Fruit fly (Drosophila melanogaster) whole organism, embryonic: ENCODE results near the gene CG7564.
A peak's percentile ranks its signal among the peaks of the same experiment; 100 is the strongest.

Experiments
- BEAF-32 ChIP-seq: fragments of 200-800 bp; sonication (Bioruptor generic); optimal IDR thresholded peaks from 3 replicates; lab custom pipeline; 2017; ENCODE audit warnings: missing biosample characterization, missing genetic modification characterization, mild to moderate bottlenecking, moderate library complexity, missing genetic modification reagents
- CG10366 ChIP-seq: fragments of 200-800 bp; sonication (Bioruptor generic); IDR thresholded peaks from 2 replicates; pipeline ENCODE4 v1.3.6; 2022; ENCODE audit warnings: missing biosample characterization, missing genetic modification characterization
- CG11696 ChIP-seq: fragments of 200-800 bp; sonication (Bioruptor generic); IDR thresholded peaks from 2 replicates; pipeline ENCODE4 v1.3.6; 2022; ENCODE audit warnings: missing biosample characterization, missing genetic modification characterization
- CG11723 ChIP-seq: fragments of 200-800 bp; sonication (Bioruptor generic); optimal IDR thresholded peaks from 2 replicates; lab custom pipeline; 2017; ENCODE audit warnings: missing biosample characterization, mild to moderate bottlenecking, missing genetic modification characterization
- CG13424 ChIP-seq: fragments of 200-800 bp; sonication (Bioruptor generic); optimal IDR thresholded peaks from 2 replicates; lab custom pipeline; 2019; ENCODE audit warnings: missing biosample characterization, mild to moderate bottlenecking, missing genetic modification characterization, moderate library complexity
- CG16863 ChIP-seq: fragments of 200-800 bp; sonication (Bioruptor generic); optimal IDR thresholded peaks from 3 replicates; lab custom pipeline; 2016; ENCODE audit warnings: missing biosample characterization, missing genetic modification characterization
- CG2116 ChIP-seq: fragments of 200-800 bp; sonication (Bioruptor generic); optimal IDR thresholded peaks from 3 replicates; lab custom pipeline; 2018; ENCODE audit warnings: missing biosample characterization, mild to moderate bottlenecking, missing genetic modification characterization
- CG2712 ChIP-seq: fragments of 200-800 bp; optimal IDR thresholded peaks from 3 replicates; lab custom pipeline; 2019; ENCODE audit warnings: missing biosample characterization, mild to moderate bottlenecking, missing genetic modification characterization, moderate library complexity
- CG2875 ChIP-seq: fragments of 200-800 bp; sonication (Bioruptor generic); optimal IDR thresholded peaks from 2 replicates; lab custom pipeline; 2017; ENCODE audit warnings: missing biosample characterization, mild to moderate bottlenecking, missing genetic modification characterization, missing genetic modification reagents
- CG30431 ChIP-seq: fragments of 200-800 bp; sonication (Bioruptor generic); optimal IDR thresholded peaks from 2 replicates; lab custom pipeline; 2017; ENCODE audit warnings: missing biosample characterization, missing genetic modification characterization
- CG3281 ChIP-seq: fragments of 200-800 bp; sonication (Bioruptor generic); optimal IDR thresholded peaks from 3 replicates; lab custom pipeline; 2017; ENCODE audit warnings: missing biosample characterization, mild to moderate bottlenecking, missing genetic modification characterization
- CG33213 ChIP-seq: fragments of 200-800 bp; sonication (Bioruptor generic); optimal IDR thresholded peaks from 3 replicates; lab custom pipeline; 2016; ENCODE audit warnings: missing biosample characterization, missing genetic modification characterization
- CG3838 ChIP-seq: fragments of 200-800 bp; sonication (Bioruptor generic); optimal IDR thresholded peaks from 3 replicates; lab custom pipeline; 2016; ENCODE audit warnings: missing biosample characterization, missing genetic modification characterization
- CG3847 ChIP-seq: fragments of 200-800 bp; sonication (Bioruptor generic); IDR thresholded peaks from 2 replicates; pipeline ENCODE4 v1.3.6; 2022; ENCODE audit warnings: missing biosample characterization, missing genetic modification characterization
- CG4282 ChIP-seq: fragments of 200-800 bp; sonication (Bioruptor generic); optimal IDR thresholded peaks from 2 replicates; lab custom pipeline; 2016; ENCODE audit warnings: missing biosample characterization, missing genetic modification characterization
- CG4328 ChIP-seq: fragments of 200-800 bp; sonication (Bioruptor generic); optimal IDR thresholded peaks from 3 replicates; lab custom pipeline; 2017; ENCODE audit warnings: missing biosample characterization, missing genetic modification reagents, missing genetic modification characterization
- CG7987 ChIP-seq: fragments of 200-800 bp; sonication (Bioruptor generic); optimal IDR thresholded peaks from 2 replicates; lab custom pipeline; 2018; ENCODE audit warnings: missing biosample characterization, mild to moderate bottlenecking, missing genetic modification characterization, moderate library complexity
- CG8359 ChIP-seq: fragments of 200-800 bp; sonication (Bioruptor generic); optimal IDR thresholded peaks from 2 replicates; lab custom pipeline; 2017; ENCODE audit warnings: missing biosample characterization, mild to moderate bottlenecking, missing genetic modification characterization, borderline replicate concordance
- CG9215 ChIP-seq: fragments of 200-800 bp; sonication (Bioruptor generic); IDR thresholded peaks from 2 replicates; pipeline ENCODE4 v1.3.6; 2022; ENCODE audit warnings: missing biosample characterization, missing genetic modification characterization
- CoRest ChIP-seq: fragments of 200-800 bp; sonication (Bioruptor generic); optimal IDR thresholded peaks from 3 replicates; lab custom pipeline; 2018; ENCODE audit warnings: missing biosample characterization, mild to moderate bottlenecking, missing genetic modification characterization, moderate library complexity
- D ChIP-seq, 2 experiments: fragments of 200-800 bp in 1 of 2; fragments of >200 bp in 1 of 2; sonication (Bioruptor generic) in 1 of 2; optimal IDR thresholded peaks; 2 replicates in 1 of 2; 3 replicates in 1 of 2; lab custom pipeline; 2017; ENCODE audit warnings: mild to moderate bottlenecking in 1 of 2, missing biosample characterization in 1 of 2, missing genetic modification characterization in 1 of 2, missing genetic modification reagents in 1 of 2
- Dek ChIP-seq: fragments of 200-800 bp; sonication (Bioruptor generic); optimal IDR thresholded peaks from 3 replicates; lab custom pipeline; 2019; ENCODE audit warnings: missing biosample characterization, mild to moderate bottlenecking, missing genetic modification characterization, moderate library complexity
- Elba2 ChIP-seq: fragments of 200-800 bp; sonication (Bioruptor generic); optimal IDR thresholded peaks from 3 replicates; lab custom pipeline; 2016; ENCODE audit warnings: missing biosample characterization, missing genetic modification characterization
- GATAe ChIP-seq: fragments of 200-800 bp; sonication (Bioruptor generic); conservative IDR thresholded peaks from 2 replicates; pipeline ENCODE4 v1.3.6; 2022; ENCODE audit warnings: missing biosample characterization, missing genetic modification characterization
- H15 ChIP-seq: fragments of 200-800 bp; sonication (Bioruptor generic); IDR thresholded peaks from 3 replicates; pipeline ENCODE4 v1.3.6; 2022; ENCODE audit warnings: missing biosample characterization, missing genetic modification characterization
- Kr ChIP-seq: fragments of 200-800 bp; sonication (Bioruptor generic); optimal IDR thresholded peaks from 2 replicates; lab custom pipeline; 2017; ENCODE audit warnings: missing biosample characterization, mild to moderate bottlenecking, missing genetic modification characterization
- MTF-1 ChIP-seq: fragments of 200-800 bp; sonication (Bioruptor generic); optimal IDR thresholded peaks from 2 replicates; lab custom pipeline; 2018; ENCODE audit warnings: missing biosample characterization, mild to moderate bottlenecking, missing genetic modification characterization, borderline replicate concordance
- Med ChIP-seq: fragments of 200-800 bp; sonication (Bioruptor generic); peaks from one replicate; lab custom pipeline; 2016; ENCODE audit warnings: missing biosample characterization, missing genetic modification characterization, mild to moderate bottlenecking, inconsistent platforms, moderate library complexity
- NC2β ChIP-seq: fragments of 200-800 bp; sonication (Bioruptor generic); optimal IDR thresholded peaks from 2 replicates; lab custom pipeline; 2016; ENCODE audit warnings: missing biosample characterization, missing genetic modification characterization
- NFAT ChIP-seq: fragments of 200-800 bp; sonication (Bioruptor generic); IDR thresholded peaks from 2 replicates; pipeline ENCODE4 v1.3.6; 2022; ENCODE audit warnings: missing biosample characterization, missing genetic modification characterization
- NK7.1 ChIP-seq: fragments of 200-800 bp; sonication (Bioruptor generic); optimal IDR thresholded peaks from 3 replicates; lab custom pipeline; 2016; ENCODE audit warnings: missing biosample characterization, missing genetic modification characterization
- Nf-YA ChIP-seq: fragments of 200-800 bp; sonication (Bioruptor generic); IDR thresholded peaks from 2 replicates; pipeline ENCODE4 v1.3.6; 2022; ENCODE audit warnings: missing biosample characterization, missing genetic modification characterization
- Pdp1 ChIP-seq, 2 experiments: fragments of 200-800 bp; sonication (Bioruptor generic); optimal IDR thresholded peaks; 3 replicates each; lab custom pipeline; 2016; ENCODE audit warnings: missing biosample characterization in 2 of 2, missing genetic modification characterization in 2 of 2, mild to moderate bottlenecking in 1 of 2, moderate library complexity in 1 of 2
- Rfx ChIP-seq: fragments of 200-800 bp; sonication (Bioruptor generic); IDR thresholded peaks from 2 replicates; pipeline ENCODE4 v1.3.6; 2022; ENCODE audit warnings: missing biosample characterization, missing genetic modification characterization
- Sin3A ChIP-seq: fragments of >200 bp; optimal IDR thresholded peaks from 2 replicates; lab custom pipeline; 2018
- Sry-β ChIP-seq: fragments of 200-800 bp; sonication (Bioruptor generic); optimal IDR thresholded peaks from 2 replicates; lab custom pipeline; 2018; ENCODE audit warnings: missing biosample characterization, mild to moderate bottlenecking, missing genetic modification characterization, moderate library complexity
- TFAM ChIP-seq: fragments of 200-800 bp; sonication (Bioruptor generic); optimal IDR thresholded peaks from 2 replicates; lab custom pipeline; 2017; ENCODE audit warnings: missing biosample characterization, missing genetic modification characterization, inconsistent platforms
- Xrp1 ChIP-seq: fragments of 200-800 bp; sonication (Bioruptor generic); IDR thresholded peaks from 2 replicates; pipeline ENCODE4 v1.3.6; 2022; ENCODE audit warnings: missing biosample characterization, missing genetic modification characterization
- bcd ChIP-seq: fragments of 200-800 bp; sonication (Bioruptor generic); optimal IDR thresholded peaks from 2 replicates; lab custom pipeline; 2017; ENCODE audit warnings: missing biosample characterization, mild to moderate bottlenecking, missing genetic modification characterization
- crol ChIP-seq: fragments of 200-800 bp; sonication (Bioruptor generic); IDR thresholded peaks from 2 replicates; pipeline ENCODE4 v1.3.6; 2022; ENCODE audit warnings: missing biosample characterization, missing genetic modification characterization
- ftz-f1 ChIP-seq: fragments of 200-800 bp; sonication (Bioruptor generic); optimal IDR thresholded peaks from 2 replicates; lab custom pipeline; 2016; ENCODE audit warnings: missing biosample characterization, missing genetic modification characterization
- gcm2 ChIP-seq: fragments of 200-800 bp; sonication (Bioruptor generic); optimal IDR thresholded peaks from 2 replicates; lab custom pipeline; 2016; ENCODE audit warnings: missing biosample characterization, missing genetic modification characterization
- gsb-n ChIP-seq: fragments of 200-800 bp; sonication (Bioruptor generic); optimal IDR thresholded peaks from 3 replicates; lab custom pipeline; 2018; ENCODE audit warnings: missing biosample characterization, mild to moderate bottlenecking, missing genetic modification characterization
- hkb ChIP-seq, 2 experiments: fragments of 200-800 bp in 1 of 2; fragments of >200 bp in 1 of 2; sonication (Bioruptor generic) in 1 of 2; IDR thresholded peaks in 1 of 2; optimal IDR thresholded peaks in 1 of 2; 2 replicates each; pipeline versions ENCODE4 v1.3.6 to Lab custom; 2017 to 2022; ENCODE audit warnings: missing biosample characterization in 1 of 2, missing genetic modification characterization in 1 of 2
- kay ChIP-seq: fragments of 200-800 bp; sonication (Bioruptor generic); optimal IDR thresholded peaks from 2 replicates; lab custom pipeline; 2016; ENCODE audit warnings: missing biosample characterization, missing genetic modification characterization
- lilli ChIP-seq: fragments of 200-800 bp; sonication (Bioruptor generic); optimal IDR thresholded peaks from 3 replicates; lab custom pipeline; 2016; ENCODE audit warnings: missing biosample characterization, missing genetic modification characterization
- pho ChIP-seq: fragments of 200-800 bp; sonication (Bioruptor generic); optimal IDR thresholded peaks from 2 replicates; lab custom pipeline; 2016; ENCODE audit warnings: missing biosample characterization, missing genetic modification characterization
- sens-2 ChIP-seq: fragments of 200-800 bp; sonication (Bioruptor generic); IDR thresholded peaks from 2 replicates; pipeline ENCODE4 v1.3.6; 2022; ENCODE audit warnings: missing biosample characterization, missing genetic modification characterization
- sisA ChIP-seq: fragments of 200-800 bp; sonication (Bioruptor generic); IDR thresholded peaks from 2 replicates; pipeline ENCODE4 v1.3.6; 2022; ENCODE audit warnings: missing biosample characterization, missing genetic modification characterization
- sna ChIP-seq: fragments of 200-800 bp; sonication (Bioruptor generic); IDR thresholded peaks from 2 replicates; pipeline ENCODE4 v1.3.6; 2022; ENCODE audit warnings: missing biosample characterization, missing genetic modification characterization; ENCODE audit not compliant: partially characterized antibody
- tgo ChIP-seq: fragments of 200-800 bp; sonication (Bioruptor generic); IDR thresholded peaks from 3 replicates; pipeline ENCODE4 v1.3.6; 2022; ENCODE audit warnings: missing biosample characterization, missing genetic modification characterization

CG7564 gene

dm6 chr3L:17465804-17466203 is 48.3 kb upstream of the CG7564 start, which contains the start of gene QIL1 (continued):
- TF ChIP-seq BEAF-32 (GFP tag; lab: Kevin White, UChicago), result peak; percentile 41
- no peak for TF ChIP-seq NC2β
- TF ChIP-seq CoRest (tag; lab: Kevin White, UChicago), result peak; percentile 42
- no peak for TF ChIP-seq CG2875
- TF ChIP-seq Med (GFP tag; lab: Kevin White, UChicago), result peak; percentile 47
- TF ChIP-seq lilli (GFP tag; lab: Kevin White, UChicago), result no peak
- TF ChIP-seq Pdp1 (GFP tag; optimal IDR thresholded peaks at IDR 0.05; lab: Kevin White, UChicago), result peak in 1 of 2 experiments; percentile 94
- no peak for TF ChIP-seq sisA (GFP tag; lab: Robert Waterston, UW)
- no peak for TF ChIP-seq H15 (GFP tag; lab: Robert Waterston, UW)
- TF ChIP-seq kay, result no peak
- TF ChIP-seq NK7.1, result no peak
- no peak for TF ChIP-seq crol (GFP tag; lab: Robert Waterston, UW)
- TF ChIP-seq Dek (tag; lab: Kevin White, UChicago), result peak; percentile 46
- no peak for TF ChIP-seq Elba2 (GFP tag; lab: Kevin White, UChicago)
- TF ChIP-seq CG4328 (GFP tag; lab: Kevin White, UChicago), result no peak
- TF ChIP-seq Xrp1, result no peak
- no peak for TF ChIP-seq Rfx (GFP tag; lab: Robert Waterston, UW)
- TF ChIP-seq bcd (GFP tag; lab: Kevin White, UChicago), result no peak
- TF ChIP-seq CG11696 (GFP tag; lab: Robert Waterston, UW), result no peak
- TF ChIP-seq CG2712, result peak; percentile 40
- no peak for TF ChIP-seq TFAM (GFP tag; lab: Kevin White, UChicago)
- TF ChIP-seq CG7987 (GFP tag; lab: Kevin White, UChicago), result no peak
- no peak for TF ChIP-seq CG8359
- TF ChIP-seq Sry-β (GFP tag; lab: Kevin White, UChicago), result no peak
- no peak for TF ChIP-seq gsb-n (tag; lab: Kevin White, UChicago)
- no peak for TF ChIP-seq CG3281 (GFP tag; lab: Kevin White, UChicago)
- TF ChIP-seq MTF-1 (GFP tag; lab: Kevin White, UChicago), result no peak
- no peak for TF ChIP-seq CG11723 (GFP tag; lab: Kevin White, UChicago)
- TF ChIP-seq CG10366, result no peak
- TF ChIP-seq CG3838 (GFP tag; lab: Kevin White, UChicago), result no peak
- TF ChIP-seq CG33213 (GFP tag; lab: Kevin White, UChicago), result peak; percentile 26
- no peak for TF ChIP-seq CG16863 (GFP tag; lab: Kevin White, UChicago)
- no peak for TF ChIP-seq CG13424
- peak; percentile 59 for TF ChIP-seq CG2116 (GFP tag; lab: Kevin White, UChicago)
- no peak for TF ChIP-seq gcm2
- no peak for TF ChIP-seq ftz-f1 (GFP tag; lab: Kevin White, UChicago)
- TF ChIP-seq NFAT (GFP tag; lab: Robert Waterston, UW), result no peak
- no peak for TF ChIP-seq CG9215 (GFP tag; lab: Robert Waterston, UW)
- peak; percentile 63 for TF ChIP-seq CG3847 (GFP tag; lab: Robert Waterston, UW)
- TF ChIP-seq Kr (GFP tag; lab: Kevin White, UChicago), result no peak
- TF ChIP-seq CG30431 (GFP tag; lab: Kevin White, UChicago), result no peak
- no peak for TF ChIP-seq tgo
- no peak for TF ChIP-seq hkb (optimal IDR thresholded peaks at IDR 0.05; lab: Kevin White, UChicago)
- TF ChIP-seq hkb (GFP tag; IDR thresholded peaks at IDR 0.05; lab: Robert Waterston, UW), result no peak
- no peak for TF ChIP-seq pho
- TF ChIP-seq sna (GFP tag; lab: Robert Waterston, UW), result no peak
- no peak for TF ChIP-seq GATAe (GFP tag; lab: Robert Waterston, UW)
- TF ChIP-seq CG4282 (GFP tag; lab: Kevin White, UChicago), result no peak
- no peak for TF ChIP-seq sens-2 (GFP tag; lab: Robert Waterston, UW)
- TF ChIP-seq Sin3A (lab: Kevin White, UChicago), result no peak
- TF ChIP-seq D (optimal IDR thresholded peaks at IDR 0.05; lab: Kevin White, UChicago), result no peak
- TF ChIP-seq D (GFP tag; optimal IDR thresholded peaks at IDR 0.05; lab: Kevin White, UChicago), result no peak
- no peak for TF ChIP-seq Nf-YA (GFP tag; lab: Robert Waterston, UW)
